Fruit fly (Drosophila melanogaster) whole organism, prepupa: ENCODE measurements around the gene CG1416.
A peak's percentile ranks its signal among the peaks of the same experiment; 100 is the strongest.

Experiments used
- Blimp-1 ChIP-seq: fragments of 200-800 bp; sonication (Bioruptor generic); optimal IDR thresholded peaks from 3 replicates; lab custom pipeline; 2017; ENCODE audit warnings: missing biosample characterization, missing genetic modification characterization, mild to moderate bottlenecking, moderate library complexity, missing genetic modification reagents
- CG10631 ChIP-seq: fragments of 200-800 bp; sonication (Bioruptor generic); optimal IDR thresholded peaks from 2 replicates; lab custom pipeline; 2016; ENCODE audit warnings: missing biosample characterization, missing genetic modification characterization
- CG11294 ChIP-seq: fragments of 200-800 bp; sonication (Bioruptor generic); IDR thresholded peaks from 2 replicates; pipeline ENCODE4 v1.3.6; 2022; ENCODE audit warnings: missing biosample characterization, missing genetic modification characterization
- CG11762 ChIP-seq: fragments of 200-800 bp; sonication (Bioruptor generic); optimal IDR thresholded peaks from 3 replicates; lab custom pipeline; 2016; ENCODE audit warnings: missing biosample characterization, missing genetic modification characterization; ENCODE audit not compliant: insufficient read depth
- CG11902 ChIP-seq: fragments of 200-800 bp; sonication (Bioruptor generic); optimal IDR thresholded peaks from 3 replicates; lab custom pipeline; 2016; ENCODE audit warnings: missing biosample characterization, missing genetic modification characterization
- CG1621 ChIP-seq: fragments of 200-800 bp; sonication (Bioruptor generic); optimal IDR thresholded peaks from 3 replicates; lab custom pipeline; 2018; ENCODE audit warnings: missing biosample characterization, mild to moderate bottlenecking, missing genetic modification characterization
- CG3032 ChIP-seq: fragments of 200-800 bp; optimal IDR thresholded peaks from 2 replicates; lab custom pipeline; 2019; ENCODE audit warnings: missing biosample characterization, mild to moderate bottlenecking, missing genetic modification characterization, moderate library complexity
- CG32006 ChIP-seq: fragments of 200-800 bp; sonication (Bioruptor generic); optimal IDR thresholded peaks from 3 replicates; lab custom pipeline; 2017; ENCODE audit warnings: missing biosample characterization, mild to moderate bottlenecking, missing genetic modification characterization
- CG34406 ChIP-seq: fragments of 200-800 bp; sonication (Bioruptor generic); optimal IDR thresholded peaks from 3 replicates; lab custom pipeline; 2016; ENCODE audit warnings: missing biosample characterization, missing genetic modification characterization
- CG4318 ChIP-seq: fragments of 200-800 bp; sonication (Bioruptor generic); optimal IDR thresholded peaks from 3 replicates; lab custom pipeline; 2017; ENCODE audit warnings: missing biosample characterization, mild to moderate bottlenecking, missing genetic modification characterization
- CG6163 ChIP-seq: fragments of 200-800 bp; sonication (Bioruptor generic); IDR thresholded peaks from 3 replicates; pipeline ENCODE4 v1.3.6; 2022; ENCODE audit warnings: missing biosample characterization, missing genetic modification characterization
- CG6276 ChIP-seq: fragments of 200-800 bp; sonication (Bioruptor generic); optimal IDR thresholded peaks from 2 replicates; lab custom pipeline; 2017; ENCODE audit warnings: missing biosample characterization, mild to moderate bottlenecking, missing genetic modification characterization
- CG6808 ChIP-seq: fragments of 200-800 bp; sonication (Bioruptor generic); optimal IDR thresholded peaks from 3 replicates; lab custom pipeline; 2017; ENCODE audit warnings: missing biosample characterization, missing genetic modification characterization, mild to moderate bottlenecking, moderate library complexity, missing genetic modification reagents
- CG7368 ChIP-seq: fragments of 200-800 bp; sonication (Bioruptor generic); optimal IDR thresholded peaks from 3 replicates; lab custom pipeline; 2016; ENCODE audit warnings: missing biosample characterization, missing genetic modification characterization
- CG8319 ChIP-seq: fragments of 200-800 bp; sonication (Bioruptor generic); optimal IDR thresholded peaks from 3 replicates; lab custom pipeline; 2016; ENCODE audit warnings: missing biosample characterization, missing genetic modification characterization
- CG8632 ChIP-seq: fragments of 200-800 bp; sonication (Bioruptor generic); optimal IDR thresholded peaks from 3 replicates; lab custom pipeline; 2016; ENCODE audit warnings: missing biosample characterization, missing genetic modification characterization
- Eip78C ChIP-seq: fragments of 200-800 bp; sonication (Bioruptor generic); peaks from one replicate; lab custom pipeline; 2016; ENCODE audit warnings: missing biosample characterization, missing genetic modification characterization
- Ets21C ChIP-seq: fragments of 200-800 bp; sonication (Bioruptor generic); optimal IDR thresholded peaks from 3 replicates; lab custom pipeline; 2016; ENCODE audit warnings: missing biosample characterization, missing genetic modification characterization
- Ets96B ChIP-seq: fragments of 200-800 bp; optimal IDR thresholded peaks from 2 replicates; lab custom pipeline; 2019; ENCODE audit warnings: missing biosample characterization, mild to moderate bottlenecking, missing genetic modification characterization, moderate library complexity
- Gug ChIP-seq: fragments of 200-800 bp; sonication (Bioruptor generic); IDR thresholded peaks from 2 replicates; pipeline ENCODE4 v1.3.6; 2022; ENCODE audit warnings: missing biosample characterization, missing genetic modification characterization
- Hr38 ChIP-seq: sonication (Bioruptor generic); optimal IDR thresholded peaks from 2 replicates; lab custom pipeline; 2016; ENCODE audit warnings: missing biosample characterization, missing genetic modification characterization
- Hr39 ChIP-seq: fragments of 200-800 bp; sonication (Bioruptor generic); optimal IDR thresholded peaks from 2 replicates; lab custom pipeline; 2016; ENCODE audit warnings: missing biosample characterization, missing genetic modification characterization
- Lpt ChIP-seq: fragments of 200-800 bp; sonication (Bioruptor generic); optimal IDR thresholded peaks from 3 replicates; lab custom pipeline; 2016; ENCODE audit warnings: missing biosample characterization, missing genetic modification characterization
- Met ChIP-seq: fragments of 200-800 bp; sonication (Bioruptor generic); optimal IDR thresholded peaks from 3 replicates; lab custom pipeline; 2016; ENCODE audit warnings: missing biosample characterization, missing genetic modification characterization
- Smox ChIP-seq: fragments of 200-800 bp; sonication (Bioruptor generic); optimal IDR thresholded peaks from 3 replicates; lab custom pipeline; 2016; ENCODE audit warnings: missing biosample characterization, missing genetic modification characterization
- Sox14 ChIP-seq: fragments of 200-800 bp; sonication (Bioruptor generic); optimal IDR thresholded peaks from 3 replicates; lab custom pipeline; 2016; ENCODE audit warnings: missing biosample characterization, missing genetic modification characterization
- achi ChIP-seq: fragments of 200-800 bp; sonication (Bioruptor generic); optimal IDR thresholded peaks from 3 replicates; lab custom pipeline; 2016; ENCODE audit warnings: missing biosample characterization, missing genetic modification characterization
- cyc ChIP-seq: fragments of 200-800 bp; sonication (Bioruptor generic); optimal IDR thresholded peaks from 3 replicates; lab custom pipeline; 2016; ENCODE audit warnings: missing biosample characterization, missing genetic modification characterization
- dac ChIP-seq: fragments of 200-800 bp; sonication (Bioruptor generic); optimal IDR thresholded peaks from 2 replicates; lab custom pipeline; 2017; ENCODE audit warnings: missing biosample characterization, mild to moderate bottlenecking, missing genetic modification characterization
- esn ChIP-seq: fragments of 200-800 bp; sonication (Bioruptor generic); optimal IDR thresholded peaks from 2 replicates; lab custom pipeline; 2016; ENCODE audit warnings: missing biosample characterization, mild to moderate bottlenecking, missing genetic modification characterization, moderate library complexity
- fd59A ChIP-seq: fragments of 200-800 bp; sonication (Bioruptor generic); optimal IDR thresholded peaks from 2 replicates; lab custom pipeline; 2017; ENCODE audit warnings: missing biosample characterization, mild to moderate bottlenecking, missing genetic modification characterization, missing genetic modification reagents
- fd85E ChIP-seq: fragments of 200-800 bp; sonication (Bioruptor generic); optimal IDR thresholded peaks from 3 replicates; lab custom pipeline; 2016; ENCODE audit warnings: missing biosample characterization, missing genetic modification characterization
- fkh ChIP-seq: fragments of 200-800 bp; sonication (Bioruptor generic); optimal IDR thresholded peaks from 3 replicates; lab custom pipeline; 2017; ENCODE audit warnings: missing biosample characterization, mild to moderate bottlenecking, missing genetic modification characterization, moderate library complexity
- lz ChIP-seq: fragments of 200-800 bp; sonication (Bioruptor generic); optimal IDR thresholded peaks from 3 replicates; lab custom pipeline; 2016; ENCODE audit warnings: missing biosample characterization, missing genetic modification characterization
- net ChIP-seq: fragments of 200-800 bp; sonication (Bioruptor generic); optimal IDR thresholded peaks from 3 replicates; lab custom pipeline; 2016; ENCODE audit warnings: missing biosample characterization, missing genetic modification characterization
- pdm3 ChIP-seq: fragments of 200-800 bp; sonication (Bioruptor generic); optimal IDR thresholded peaks from 3 replicates; lab custom pipeline; 2016; ENCODE audit warnings: missing biosample characterization, missing genetic modification characterization
- salr ChIP-seq, 2 experiments: fragments of 200-800 bp; sonication (Bioruptor generic); optimal IDR thresholded peaks; 3 replicates each; lab custom pipeline; 2016 to 2018; ENCODE audit warnings: missing biosample characterization in 2 of 2, missing genetic modification characterization in 2 of 2, mild to moderate bottlenecking in 1 of 2
- spab ChIP-seq: fragments of 200-800 bp; sonication (Bioruptor generic); optimal IDR thresholded peaks from 2 replicates; lab custom pipeline; 2017; ENCODE audit warnings: missing biosample characterization, mild to moderate bottlenecking, missing genetic modification characterization, missing genetic modification reagents
- topi ChIP-seq: fragments of 200-800 bp; sonication (Bioruptor generic); optimal IDR thresholded peaks from 3 replicates; lab custom pipeline; 2016; ENCODE audit warnings: missing biosample characterization, missing genetic modification characterization
- vri ChIP-seq: fragments of 200-800 bp; sonication (Bioruptor generic); optimal IDR thresholded peaks from 3 replicates; lab custom pipeline; 2016; ENCODE audit warnings: missing biosample characterization, mild to moderate bottlenecking, missing genetic modification characterization

Gene CG1416

dm6 chr2L:21754011-21754410 is 3.8 kb upstream of the CG1416 start (continued):
- TF ChIP-seq Hr39 (peak; percentile 41), CG8632 (no peak), fd85E (GFP tag; lab: Kevin White, UChicago) (no peak), Hr38 (no peak), cyc (no peak), Ets21C (no peak), CG4318 (GFP tag; lab: Kevin White, UChicago) (no peak), CG6808 (GFP tag; lab: Kevin White, UChicago) (no peak), salr (GFP tag; optimal IDR thresholded peaks at IDR 0.05; lab: Kevin White, UChicago) (no peak), Eip78C (GFP tag; lab: Kevin White, UChicago) (peak; percentile 74), Met (no peak), CG10631 (no peak), Gug (GFP tag; lab: Robert Waterston, UW) (no peak), topi (GFP tag; lab: Kevin White, UChicago) (no peak), Blimp-1 (GFP tag; lab: Kevin White, UChicago) (no peak), fd59A (no peak), CG32006 (GFP tag; lab: Kevin White, UChicago) (peak; percentile 51), Lpt (GFP tag; lab: Kevin White, UChicago) (no peak), CG6163 (GFP tag; lab: Robert Waterston, UW) (no peak), CG1621 (no peak), spab (GFP tag; lab: Kevin White, UChicago) (no peak), Smox (GFP tag; lab: Kevin White, UChicago) (peak; percentile 34), CG34406 (no peak), CG11762 (GFP tag; lab: Kevin White, UChicago) (no peak), CG11902 (GFP tag; lab: Kevin White, UChicago) (no peak), dac (GFP tag; lab: Kevin White, UChicago) (no peak), CG11294 (GFP tag; lab: Robert Waterston, UW) (no peak), vri (GFP tag; lab: Kevin White, UChicago) (no peak), CG8319 (no peak), Ets96B (no peak)

- TF ChIP-seq CG7368 (no peak), esn (GFP tag; lab: Kevin White, UChicago) (no peak), net (GFP tag; lab: Kevin White, UChicago) (no peak), Hr39 (no peak), Lpt (GFP tag; lab: Kevin White, UChicago) (no peak), fd85E (GFP tag; lab: Kevin White, UChicago) (no peak), CG6276 (no peak), Smox (GFP tag; lab: Kevin White, UChicago) (no peak), Sox14 (GFP tag; lab: Kevin White, UChicago) (no peak), lz (GFP tag; lab: Kevin White, UChicago) (no peak)
Measured at dm6 chr2L:21755310-21755709, 2.5 kb upstream of the CG1416 start.

dm6 chr2L:21756696-21757095 is 1.1 kb upstream of the CG1416 start:
- TF ChIP-seq fkh (GFP tag; lab: Kevin White, UChicago) = peak; percentile 9
- TF ChIP-seq CG3032 (tag; lab: Kevin White, UChicago) = peak; percentile 20
- no peak for TF ChIP-seq dac (GFP tag; lab: Kevin White, UChicago)

- TF ChIP-seq achi (no peak), CG1621 (no peak), esn (GFP tag; lab: Kevin White, UChicago) (no peak), CG11294 (GFP tag; lab: Robert Waterston, UW) (no peak), dac (GFP tag; lab: Kevin White, UChicago) (no peak), pdm3 (GFP tag; lab: Kevin White, UChicago) (no peak), Hr39 (no peak), cyc (no peak)
Measured at dm6 chr2L:21758067-21758398, 223 bp downstream of the CG1416 start.
